Fruit fly (Drosophila melanogaster): ENCODE measurements around the gene awd.
A peak's percentile ranks its signal among the peaks of the same experiment; 100 is the strongest.

awd gene

DNA sequence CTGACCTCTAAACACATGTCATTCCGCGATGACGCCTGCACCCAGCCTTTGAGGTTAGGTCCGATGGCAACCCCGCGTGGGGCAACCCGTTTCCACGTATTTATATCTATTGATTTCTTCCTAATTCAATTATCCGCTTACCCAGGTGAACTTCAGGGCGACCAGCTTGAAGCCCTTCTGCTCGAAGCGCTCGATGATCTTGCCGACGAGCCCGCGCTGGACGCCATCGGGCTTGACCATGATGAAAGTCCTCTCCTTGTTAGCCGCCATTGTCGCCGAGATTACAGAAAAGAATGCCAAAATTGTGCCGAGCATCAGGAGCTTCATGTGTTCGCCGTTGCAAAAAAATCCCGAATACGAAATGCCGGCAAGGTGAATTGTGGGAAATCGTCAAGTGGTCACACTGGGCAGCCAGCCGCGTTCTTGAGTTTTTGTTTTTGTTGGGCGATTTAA lies at the start of gene awd:
Gene awd, minus strand, starts transcription at position 449 of the 453 bp plus-strand sequence.
- peak; percentile 67 for TF ChIP-seq noc (tag; optimal IDR thresholded peaks at IDR 0.05)

DNA sequence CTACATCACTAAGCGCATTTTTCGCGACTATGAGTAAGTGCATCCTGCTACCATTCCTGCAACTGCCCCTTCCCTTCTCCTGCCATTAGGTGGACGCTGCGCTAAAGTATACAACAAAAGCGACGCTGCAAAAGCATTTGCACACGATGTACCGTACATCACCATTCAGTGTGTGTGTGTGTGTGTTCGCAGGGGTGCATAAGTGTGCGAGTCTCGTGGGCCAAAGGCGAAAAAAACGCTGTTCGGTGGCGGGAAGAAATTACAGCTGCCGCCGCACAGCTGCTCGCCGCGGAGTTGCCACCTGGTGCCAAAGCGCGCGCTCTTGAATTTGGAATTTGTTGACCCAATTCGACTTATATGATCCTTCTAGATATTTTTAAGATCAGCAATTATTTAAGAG lies 48.6 kb upstream of the awd start:
- TF ChIP-seq noc (tag; optimal IDR thresholded peaks at IDR 0.05), result no peak

DNA sequence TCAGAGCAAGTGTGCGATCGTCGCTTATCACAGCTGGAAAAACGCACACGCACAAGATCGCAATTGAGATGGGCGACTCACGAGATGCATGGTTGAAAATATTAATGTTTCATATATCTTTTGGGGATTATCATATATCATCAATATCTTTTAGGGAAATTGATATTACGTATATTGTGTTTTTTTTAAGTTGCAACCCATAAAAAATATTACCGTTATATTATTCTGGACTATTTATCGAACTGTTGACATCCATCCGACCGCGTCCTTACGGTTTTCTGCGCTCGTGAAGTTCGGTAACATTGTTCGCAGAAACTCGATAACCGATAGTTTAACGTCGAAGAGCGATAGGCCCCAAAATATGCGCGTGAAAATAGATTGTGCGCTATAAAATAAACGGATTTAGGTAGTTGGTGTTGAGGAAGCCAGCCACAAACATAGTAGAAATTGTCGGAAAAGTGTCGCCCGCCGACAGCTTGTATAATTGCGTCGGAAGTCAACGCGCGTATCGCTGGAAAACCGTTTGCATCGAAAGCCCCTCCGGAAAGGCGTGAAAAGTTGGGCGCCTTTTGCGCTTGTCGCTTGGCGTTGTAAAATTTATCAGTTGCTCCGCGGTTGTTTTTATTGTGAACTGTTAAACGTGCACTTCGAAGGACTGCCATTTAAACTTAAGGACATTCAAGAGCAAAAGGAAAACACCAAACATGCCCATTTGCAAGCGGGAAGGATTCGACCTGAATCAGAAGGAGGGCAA lies 48.0 kb upstream of the awd start, which contains the start of the genes Mccc1 and Acf:
Gene Mccc1, minus strand, starts transcription at position 244 of the 754 bp plus-strand sequence.
Gene Acf, plus strand, starts transcription at position 318 of the 754 bp plus-strand sequence.
- TF ChIP-seq noc (tag; optimal IDR thresholded peaks at IDR 0.05), result no peak

DNA sequence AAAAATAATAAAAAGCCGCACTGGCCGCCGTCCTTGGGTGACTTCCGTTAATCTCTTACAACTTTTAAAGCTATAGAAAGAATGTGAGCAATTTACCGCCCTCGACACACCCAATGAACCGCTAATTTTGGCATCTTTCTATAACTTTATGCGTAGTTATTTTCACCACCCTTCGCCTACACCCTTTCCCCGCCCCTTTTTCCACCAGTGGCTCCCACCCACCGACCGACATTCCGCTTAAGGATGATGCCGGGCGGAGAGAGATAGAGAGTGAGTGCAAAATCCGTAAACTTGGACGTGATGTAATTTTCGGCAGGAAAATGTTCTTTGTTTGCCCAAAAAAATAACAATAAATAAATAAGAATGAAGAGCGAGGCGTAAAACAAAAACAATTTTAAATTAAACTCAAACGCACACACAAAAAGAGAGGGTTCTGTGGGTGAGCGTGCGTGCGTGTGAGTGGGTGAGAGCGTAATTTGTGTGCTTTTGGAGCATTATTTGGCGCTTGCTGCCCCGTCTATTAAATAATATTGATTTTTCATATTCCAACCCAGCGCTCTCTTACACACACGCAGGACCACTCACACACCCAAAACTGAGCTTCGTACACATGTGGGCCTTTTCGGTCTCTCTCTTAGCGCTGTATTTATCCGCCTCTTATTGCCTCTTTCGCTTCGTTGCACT lies 31.7 kb upstream of the awd start:
- no peak for TF ChIP-seq noc (tag; optimal IDR thresholded peaks at IDR 0.05)

DNA sequence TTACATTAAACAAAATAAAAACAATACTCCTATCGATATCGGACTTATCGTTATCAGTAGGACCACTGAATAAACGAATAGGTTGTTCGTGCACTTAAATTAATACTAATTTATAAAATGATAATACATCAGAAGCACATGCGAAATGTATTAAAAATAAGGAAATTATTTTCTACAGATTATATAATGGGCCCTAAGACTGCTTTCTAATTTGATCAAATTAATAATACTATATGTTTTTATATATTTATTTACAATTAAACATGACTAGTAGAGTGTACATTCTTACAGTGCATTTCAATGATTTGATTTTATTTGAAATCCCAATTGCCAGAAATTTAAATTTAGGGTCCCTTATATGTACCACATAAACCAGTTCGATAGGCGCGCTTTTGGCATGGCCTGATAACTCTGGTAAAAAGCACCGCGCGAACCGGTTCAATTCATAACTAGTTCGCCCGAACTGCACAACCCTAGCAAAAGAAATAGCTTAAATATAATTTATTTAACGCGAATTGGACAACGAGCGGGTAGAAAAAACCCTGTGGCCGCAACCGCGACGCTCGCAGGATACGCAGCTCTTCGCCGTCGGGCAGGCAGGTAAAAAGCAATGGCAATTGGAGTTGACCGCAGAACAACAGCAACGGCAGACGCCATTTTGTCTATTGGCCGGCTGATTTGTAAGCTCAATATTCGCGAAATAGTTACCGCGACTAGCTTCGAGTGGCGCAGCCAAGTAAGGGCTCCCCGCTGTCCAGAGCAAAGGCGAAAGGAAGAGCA lies 30.9 kb upstream of the awd start, which contains the start of the genes CG2126 and faf:
Gene CG2126, minus strand, starts transcription at position 70 of the 780 bp plus-strand sequence.
Gene faf, plus strand, starts transcription at position 438 of the 780 bp plus-strand sequence.
- TF ChIP-seq noc (tag; optimal IDR thresholded peaks at IDR 0.05), result peak; percentile 66

DNA sequence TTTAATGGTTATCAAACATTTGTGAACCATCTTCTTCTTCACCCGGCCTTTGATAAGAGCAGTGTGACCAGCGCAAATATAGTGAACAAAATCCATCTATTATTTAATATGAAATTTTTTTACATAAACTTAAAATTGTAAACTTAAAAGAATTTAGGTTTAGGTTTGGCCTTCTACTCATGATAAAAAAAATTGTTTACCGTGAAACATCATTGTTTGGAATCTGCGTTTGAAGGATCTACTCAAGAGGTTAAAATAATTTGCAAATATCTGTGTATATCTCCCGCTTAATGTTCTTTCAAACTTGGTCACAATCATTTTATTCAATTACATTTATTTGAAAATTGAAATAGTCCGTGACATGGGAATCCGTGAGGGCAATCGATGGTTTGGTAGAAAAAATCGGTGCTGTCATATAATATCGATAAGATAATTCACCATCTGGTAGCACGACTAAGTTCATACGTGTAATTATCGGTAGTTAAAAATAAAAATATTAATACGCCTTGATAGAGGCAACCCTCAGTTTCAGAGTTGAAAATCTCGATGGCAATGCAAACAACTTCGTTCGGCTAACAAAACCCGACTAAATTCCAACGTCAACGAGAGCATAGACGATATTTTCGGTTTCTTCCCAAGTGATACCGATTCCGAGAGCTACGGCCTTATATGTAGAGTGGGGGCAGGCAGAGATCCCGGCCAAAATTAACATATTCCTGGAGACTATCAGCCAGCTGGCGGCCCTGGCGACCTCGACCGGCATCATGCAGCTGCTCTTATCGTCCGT lies 26.1 kb upstream of the awd start, which contains the start of the genes betaGlu and sip3:
Gene betaGlu, minus strand, starts transcription at position 59 of the 787 bp plus-strand sequence.
Gene sip3, plus strand, starts transcription at position 430 of the 787 bp plus-strand sequence.
- TF ChIP-seq noc (tag; optimal IDR thresholded peaks at IDR 0.05), result no peak

DNA sequence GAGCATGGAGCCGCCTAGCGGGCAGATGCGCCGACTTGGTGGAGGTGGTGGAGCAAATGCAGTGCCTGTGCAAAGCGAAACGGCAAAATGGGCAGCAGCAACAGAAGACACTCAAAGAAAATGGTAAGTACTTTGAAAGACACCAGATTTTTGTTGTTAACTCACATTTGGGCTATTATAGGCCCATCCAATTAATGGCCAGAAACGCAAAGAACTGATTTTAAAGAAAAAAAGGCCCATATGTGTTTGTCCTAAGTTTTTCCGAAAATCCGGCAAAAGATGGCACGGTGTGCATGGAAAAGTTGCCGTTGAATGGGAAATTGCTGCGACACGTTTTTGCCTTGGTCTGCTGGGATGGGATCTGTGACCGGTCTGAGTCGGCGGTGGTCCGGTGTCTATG lies 22.3 kb upstream of the awd start:
- no peak for TF ChIP-seq noc (tag; optimal IDR thresholded peaks at IDR 0.05)

DNA sequence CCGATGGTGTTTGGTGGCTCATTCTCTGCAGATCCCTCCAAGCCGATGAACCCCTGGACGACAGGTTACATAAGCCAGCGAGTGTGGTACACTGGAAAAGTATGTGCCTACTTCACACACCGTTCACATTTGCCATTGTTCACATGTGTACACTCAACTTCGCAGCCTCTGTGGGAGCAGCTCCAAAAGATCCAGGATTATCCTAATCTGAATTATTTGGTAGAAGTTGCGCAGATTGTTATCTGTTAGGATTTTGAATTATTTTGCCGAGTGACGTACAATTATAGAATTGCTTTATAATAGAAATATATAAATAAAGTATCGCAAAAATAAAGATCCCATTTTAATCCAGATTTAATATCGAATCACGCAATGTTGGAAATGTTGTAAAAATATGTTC lies 21.7 kb upstream of the awd start:
- no peak for TF ChIP-seq noc (tag; optimal IDR thresholded peaks at IDR 0.05)

DNA sequence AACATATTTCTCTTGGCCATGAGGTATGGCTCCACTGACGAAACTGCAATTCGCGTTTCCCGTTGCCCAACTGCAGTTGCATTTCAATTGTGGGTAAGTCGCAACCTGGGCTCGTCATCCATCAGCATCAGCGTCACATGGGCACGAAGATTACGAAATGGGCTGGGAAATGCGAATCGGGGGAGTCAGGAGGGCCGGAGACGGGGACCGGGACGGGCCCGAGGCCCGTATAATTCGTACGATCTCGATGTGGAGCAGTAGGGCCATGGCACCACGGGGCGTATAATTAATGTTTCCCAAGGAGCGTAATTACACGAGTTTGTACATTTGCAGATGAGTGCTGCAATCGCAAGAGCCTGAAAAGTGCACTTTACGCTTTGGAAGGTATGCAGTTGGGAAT lies 19.3 kb upstream of the awd start:
- no peak for TF ChIP-seq noc (tag; optimal IDR thresholded peaks at IDR 0.05)

DNA sequence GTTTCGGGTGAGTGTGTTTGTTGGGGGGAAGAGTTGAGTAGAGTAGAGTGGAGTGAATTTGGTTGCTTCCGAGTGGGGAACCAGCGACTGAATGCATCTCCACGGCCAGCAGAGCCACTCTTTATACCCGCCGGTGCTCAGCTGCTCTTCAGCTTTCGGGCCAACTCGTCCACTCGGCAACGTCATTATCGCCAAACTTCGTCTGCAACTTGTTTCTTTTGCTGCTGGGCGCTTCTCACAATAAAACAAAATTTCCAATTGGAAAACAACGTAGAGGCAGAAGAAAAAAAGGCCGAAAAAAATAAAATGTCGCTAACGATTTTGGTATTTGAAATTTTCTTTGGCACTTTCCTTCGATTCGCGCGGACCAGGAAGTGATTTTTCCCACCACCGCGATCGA lies 18.8 kb upstream of the awd start, which contains the start of gene CG2150:
Gene CG2150, minus strand, starts transcription at position 101 of the 400 bp plus-strand sequence.
- no peak for TF ChIP-seq noc (tag; optimal IDR thresholded peaks at IDR 0.05)

DNA sequence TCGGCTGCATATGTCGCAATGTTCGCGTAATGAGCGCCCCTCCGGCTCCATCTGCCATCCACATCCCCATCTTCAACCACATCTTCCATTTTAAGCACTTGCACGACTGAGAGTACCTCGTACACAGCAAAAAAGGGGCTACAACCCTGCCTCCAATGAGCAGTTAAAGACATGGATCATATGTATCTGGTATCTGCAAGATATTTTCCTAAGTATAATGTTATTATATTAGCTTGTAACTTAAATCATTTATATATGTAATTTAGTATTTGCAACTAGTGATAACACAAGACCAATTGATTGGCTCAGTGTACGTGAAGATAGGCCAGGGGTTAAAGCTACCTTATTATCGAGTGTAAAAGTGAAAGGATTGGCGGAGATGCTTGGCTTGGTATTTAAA lies 16.8 kb upstream of the awd start:
- no peak for TF ChIP-seq noc (tag; optimal IDR thresholded peaks at IDR 0.05)

DNA sequence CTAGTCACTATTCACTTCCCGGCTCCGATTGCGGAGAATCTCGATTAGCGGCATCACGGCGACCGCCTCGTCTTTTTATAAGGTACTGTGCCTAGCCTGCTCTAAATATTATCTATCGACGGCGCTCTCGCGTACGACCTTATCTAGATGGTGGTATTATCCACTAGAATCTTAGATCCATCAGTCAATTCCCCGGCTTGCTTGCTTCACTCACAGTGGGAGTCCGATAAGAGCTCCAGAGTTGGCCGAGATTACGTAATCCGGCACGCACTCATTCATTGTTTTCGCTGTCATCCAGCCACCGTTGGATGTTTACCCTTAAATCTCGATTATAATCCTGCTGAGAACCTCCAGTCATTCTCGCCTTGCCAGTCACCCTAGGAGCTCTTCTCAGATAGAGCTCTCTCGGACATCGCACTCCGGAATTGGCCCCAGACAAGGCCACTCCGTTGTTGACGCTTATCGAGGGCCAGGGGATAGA lies 15.7 kb upstream of the awd start, which contains the start of gene Smvt:
Gene Smvt, minus strand, starts transcription at position 51 of the 481 bp plus-strand sequence.
- TF ChIP-seq noc (tag; optimal IDR thresholded peaks at IDR 0.05), result peak; percentile 4

DNA sequence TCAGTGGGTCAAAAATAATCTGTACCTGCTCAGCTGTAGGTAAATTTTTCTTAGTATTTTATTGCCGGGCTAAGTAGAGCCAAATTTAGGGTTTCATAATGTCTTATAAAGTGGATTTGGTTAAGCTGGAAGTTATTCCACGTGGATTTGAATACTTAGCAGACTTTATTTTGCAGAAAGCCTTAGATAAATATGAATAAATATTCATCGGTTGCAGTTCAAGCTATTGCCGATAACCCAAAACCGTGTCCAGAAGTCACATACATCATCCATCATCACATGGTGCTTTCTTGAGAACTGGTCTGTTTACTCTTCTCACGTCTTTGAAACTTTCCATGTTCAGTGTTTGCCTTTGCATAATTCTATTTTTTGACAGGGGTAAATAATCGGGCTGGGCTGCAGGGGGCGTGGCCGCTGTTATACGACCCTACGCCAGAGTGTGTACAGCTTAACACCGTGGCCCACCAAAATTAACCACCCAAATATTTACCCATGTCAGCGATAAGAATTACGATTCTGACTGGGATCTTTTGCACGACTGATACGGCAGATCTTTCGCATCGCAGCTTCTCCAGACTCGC lies 12.8 kb upstream of the awd start, which contains the start of gene CG2187:
Gene CG2187, minus strand, starts transcription at position 51 of the 581 bp plus-strand sequence.
- peak; percentile 79 for TF ChIP-seq noc (tag; optimal IDR thresholded peaks at IDR 0.05)

DNA sequence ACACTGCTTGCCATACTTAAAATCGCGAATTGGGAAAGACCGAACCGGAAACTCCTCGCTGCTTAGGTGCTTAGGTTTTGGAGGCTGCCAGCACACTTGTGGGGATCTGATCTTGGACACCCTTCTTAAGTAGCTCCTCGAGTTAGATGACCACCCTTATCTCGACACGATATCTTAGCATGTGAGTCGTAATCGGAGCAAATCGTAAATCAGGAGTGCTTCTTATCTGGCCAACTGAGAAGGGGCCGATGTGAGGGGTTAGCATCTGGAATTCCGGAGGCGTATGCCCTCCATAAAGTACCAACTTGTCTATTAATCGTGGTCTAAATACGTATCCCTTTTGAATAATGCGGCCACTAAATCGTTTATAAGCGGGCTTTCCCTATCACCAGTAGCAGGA lies 8.7 kb upstream of the awd start, which contains the start of gene salt:
Gene salt, minus strand, starts transcription at position 101 of the 400 bp plus-strand sequence.
- TF ChIP-seq noc (tag; optimal IDR thresholded peaks at IDR 0.05), result no peak
